Worm (Caenorhabditis elegans) whole organism, L4/young adult: ENCODE results near the gene F35D11.1.

Experiments used
- W03F9.2 ChIP-seq: fragments of 150-350 bp; optimal IDR thresholded peaks from 2 replicates; lab custom pipeline; 2014; ENCODE audit warnings: missing biosample characterization, missing genetic modification characterization
- dao-5 ChIP-seq: sonication (generic microtip); optimal IDR thresholded peaks from 2 replicates; lab custom pipeline; 2016; ENCODE audit warnings: missing genotype, missing genetic modification characterization, moderate library complexity, missing compliant biosample characterization
- him-1 ChIP-seq: sonication (generic microtip); optimal IDR thresholded peaks from 2 replicates; lab custom pipeline; 2016; ENCODE audit warnings: missing genotype, missing genetic modification reagents, missing genetic modification characterization, missing compliant biosample characterization

DNA sequence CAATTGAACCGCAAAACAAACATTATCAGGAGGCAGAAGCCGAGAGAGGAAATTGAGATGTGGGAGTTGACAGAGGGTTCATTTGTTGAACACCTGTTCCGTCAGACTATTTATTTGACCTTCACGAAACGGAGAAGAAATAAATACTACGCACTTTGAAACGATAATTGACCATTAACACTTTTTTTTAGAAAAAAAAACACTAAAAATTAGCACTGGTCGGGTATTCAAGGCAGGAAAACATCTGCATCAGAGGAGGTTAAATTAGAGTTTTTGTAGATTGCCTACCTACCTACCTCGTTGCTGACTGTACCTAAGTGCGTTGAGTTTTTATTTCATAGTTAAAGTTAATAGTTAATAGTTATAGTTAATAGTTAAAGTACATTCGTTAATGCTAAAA, 23.4 kb downstream of the F35D11.1 start:
- TF ChIP-seq him-1 (no peak), W03F9.2 (tag; lab: Kevin White, UChicago) (no peak), dao-5 (no peak)
